Worm (Caenorhabditis elegans): Measurements from ENCODE around the gene F46C5.4.

The F46C5.4 gene

ce11 chrII:8844465-8845126 lies 8.7 kb downstream of the F46C5.4 start, which contains the start of gene F46C5.6:
Gene F46C5.6, minus strand, starts transcription at chrII:8844515.
- TF ChIP-seq ztf-23 (GFP tag; IDR thresholded peaks at IDR 0.05) (no peak), T22C8.4 (GFP tag; IDR thresholded peaks at IDR 0.05) (no peak), med-1 (GFP tag; optimal IDR thresholded peaks at IDR 0.05; ENCODE audit: insufficient read depth) (no peak)

ce11 chrII:8845298-8845697 lies 9.4 kb downstream of the F46C5.4 start, which contains the start of gene agxt-1:
Gene agxt-1, plus strand, starts transcription at chrII:8845598.
- TF ChIP-seq klf-2 (GFP tag; conservative IDR thresholded peaks at IDR 0.05) = no peak
- TF ChIP-seq ref-1 (GFP tag; conservative IDR thresholded peaks at IDR 0.05) = no peak
- TF ChIP-seq tab-1 (GFP tag; IDR thresholded peaks at IDR 0.05) = no peak
- no peak for TF ChIP-seq flt-1 (GFP tag; IDR thresholded peaks at IDR 0.05)
- no peak for TF ChIP-seq ztf-23 (GFP tag; IDR thresholded peaks at IDR 0.05)
- TF ChIP-seq ztf-29 (GFP tag; IDR thresholded peaks at IDR 0.05) = no peak
- TF ChIP-seq T22C8.4 (GFP tag; IDR thresholded peaks at IDR 0.05) = no peak
- TF ChIP-seq cog-1 (tag; optimal IDR thresholded peaks at IDR 0.05) = no peak
- no peak for TF ChIP-seq med-1 (GFP tag; optimal IDR thresholded peaks at IDR 0.05; ENCODE audit: insufficient read depth)

- no peak for TF ChIP-seq med-1 (GFP tag; optimal IDR thresholded peaks at IDR 0.05; ENCODE audit: insufficient read depth)
- no peak for TF ChIP-seq ref-1 (GFP tag; conservative IDR thresholded peaks at IDR 0.05)
- no peak for TF ChIP-seq T22C8.4 (GFP tag; IDR thresholded peaks at IDR 0.05)
- TF ChIP-seq ztf-23 (GFP tag; IDR thresholded peaks at IDR 0.05) = no peak
- no peak for TF ChIP-seq flt-1 (GFP tag; IDR thresholded peaks at IDR 0.05)
- no peak for TF ChIP-seq tab-1 (GFP tag; IDR thresholded peaks at IDR 0.05)
- TF ChIP-seq cog-1 (tag; optimal IDR thresholded peaks at IDR 0.05) = no peak
- TF ChIP-seq klf-2 (GFP tag; conservative IDR thresholded peaks at IDR 0.05) = no peak
- no peak for TF ChIP-seq ztf-29 (GFP tag; IDR thresholded peaks at IDR 0.05)
These were observed 10.1 kb downstream of the F46C5.4 start for ce11 chrII:8845932-8846331.

ce11 chrII:8848984-8849383 lies 13.1 kb downstream of the F46C5.4 start:
- no peak for TF ChIP-seq ref-1 (GFP tag; conservative IDR thresholded peaks at IDR 0.05)
- TF ChIP-seq med-1 (GFP tag; optimal IDR thresholded peaks at IDR 0.05; ENCODE audit: insufficient read depth) = no peak
- no peak for TF ChIP-seq flt-1 (GFP tag; IDR thresholded peaks at IDR 0.05)
- TF ChIP-seq tab-1 (GFP tag; IDR thresholded peaks at IDR 0.05) = no peak
- no peak for TF ChIP-seq klf-2 (GFP tag; conservative IDR thresholded peaks at IDR 0.05)
- TF ChIP-seq T22C8.4 (GFP tag; IDR thresholded peaks at IDR 0.05) = no peak
- no peak for TF ChIP-seq cog-1 (tag; optimal IDR thresholded peaks at IDR 0.05)
- no peak for TF ChIP-seq ztf-29 (GFP tag; IDR thresholded peaks at IDR 0.05)
- no peak for TF ChIP-seq ztf-23 (GFP tag; IDR thresholded peaks at IDR 0.05)

- TF ChIP-seq ref-1 (GFP tag; conservative IDR thresholded peaks at IDR 0.05) (no peak), tab-1 (GFP tag; IDR thresholded peaks at IDR 0.05) (no peak), klf-2 (GFP tag; conservative IDR thresholded peaks at IDR 0.05) (no peak), flt-1 (GFP tag; IDR thresholded peaks at IDR 0.05) (no peak), cog-1 (tag; optimal IDR thresholded peaks at IDR 0.05) (no peak), T22C8.4 (GFP tag; IDR thresholded peaks at IDR 0.05) (no peak), ztf-23 (GFP tag; IDR thresholded peaks at IDR 0.05) (no peak), med-1 (GFP tag; optimal IDR thresholded peaks at IDR 0.05; ENCODE audit: insufficient read depth) (no peak), ztf-29 (GFP tag; IDR thresholded peaks at IDR 0.05) (no peak)
These were observed 16.2 kb downstream of the F46C5.4 start, which contains the start of gene oac-46 for ce11 chrII:8851996-8852587. Gene oac-46, minus strand, starts transcription at chrII:8852096.

ce11 chrII:8853238-8853637 lies 17.4 kb downstream of the F46C5.4 start:
- TF ChIP-seq ref-1 (GFP tag; conservative IDR thresholded peaks at IDR 0.05) (no peak), ztf-29 (GFP tag; IDR thresholded peaks at IDR 0.05) (no peak), tab-1 (GFP tag; IDR thresholded peaks at IDR 0.05) (no peak), ztf-23 (GFP tag; IDR thresholded peaks at IDR 0.05) (no peak), cog-1 (tag; optimal IDR thresholded peaks at IDR 0.05) (no peak), T22C8.4 (GFP tag; IDR thresholded peaks at IDR 0.05) (no peak), flt-1 (GFP tag; IDR thresholded peaks at IDR 0.05) (no peak), med-1 (GFP tag; optimal IDR thresholded peaks at IDR 0.05; ENCODE audit: insufficient read depth) (no peak)

ce11 chrII:8853960-8854359 lies 18.1 kb downstream of the F46C5.4 start:
- no peak for TF ChIP-seq T22C8.4 (GFP tag; IDR thresholded peaks at IDR 0.05)

- TF ChIP-seq cog-1 (tag; optimal IDR thresholded peaks at IDR 0.05) = no peak
- no peak for TF ChIP-seq med-1 (GFP tag; optimal IDR thresholded peaks at IDR 0.05; ENCODE audit: insufficient read depth)
- no peak for TF ChIP-seq ref-1 (GFP tag; conservative IDR thresholded peaks at IDR 0.05)
- no peak for TF ChIP-seq ztf-29 (GFP tag; IDR thresholded peaks at IDR 0.05)
- no peak for TF ChIP-seq T22C8.4 (GFP tag; IDR thresholded peaks at IDR 0.05)
- no peak for TF ChIP-seq tab-1 (GFP tag; IDR thresholded peaks at IDR 0.05)
- no peak for TF ChIP-seq klf-2 (GFP tag; conservative IDR thresholded peaks at IDR 0.05)
- no peak for TF ChIP-seq flt-1 (GFP tag; IDR thresholded peaks at IDR 0.05)
- TF ChIP-seq ztf-23 (GFP tag; IDR thresholded peaks at IDR 0.05) = no peak
These were observed 19.0 kb downstream of the F46C5.4 start for ce11 chrII:8854874-8855273.

ce11 chrII:8856524-8856923 lies 20.6 kb downstream of the F46C5.4 start:
- TF ChIP-seq med-1 (GFP tag; optimal IDR thresholded peaks at IDR 0.05; ENCODE audit: insufficient read depth) (no peak), ztf-29 (GFP tag; IDR thresholded peaks at IDR 0.05) (no peak), ztf-23 (GFP tag; IDR thresholded peaks at IDR 0.05) (no peak), ref-1 (GFP tag; conservative IDR thresholded peaks at IDR 0.05) (no peak), cog-1 (tag; optimal IDR thresholded peaks at IDR 0.05) (no peak), flt-1 (GFP tag; IDR thresholded peaks at IDR 0.05) (no peak), tab-1 (GFP tag; IDR thresholded peaks at IDR 0.05) (no peak), klf-2 (GFP tag; conservative IDR thresholded peaks at IDR 0.05) (no peak), T22C8.4 (GFP tag; IDR thresholded peaks at IDR 0.05) (no peak)

ce11 chrII:8857074-8857473 lies 21.2 kb downstream of the F46C5.4 start:
- TF ChIP-seq klf-2 (GFP tag; conservative IDR thresholded peaks at IDR 0.05) = no peak
- no peak for TF ChIP-seq tab-1 (GFP tag; IDR thresholded peaks at IDR 0.05)
- no peak for TF ChIP-seq flt-1 (GFP tag; IDR thresholded peaks at IDR 0.05)
- no peak for TF ChIP-seq ztf-23 (GFP tag; IDR thresholded peaks at IDR 0.05)
- no peak for TF ChIP-seq cog-1 (tag; optimal IDR thresholded peaks at IDR 0.05)
- TF ChIP-seq ztf-29 (GFP tag; IDR thresholded peaks at IDR 0.05) = no peak
- no peak for TF ChIP-seq T22C8.4 (GFP tag; IDR thresholded peaks at IDR 0.05)
- TF ChIP-seq ref-1 (GFP tag; conservative IDR thresholded peaks at IDR 0.05) = no peak
- no peak for TF ChIP-seq med-1 (GFP tag; optimal IDR thresholded peaks at IDR 0.05; ENCODE audit: insufficient read depth)
